Fruit fly (Drosophila melanogaster): ENCODE results near the gene MFS10.

Gene MFS10

dm6 chrX:13105220-13105619, 23.6 kb upstream of the MFS10 start (continued):
- peak; percentile 48 for TF ChIP-seq CG17568 (GFP tag; optimal IDR thresholded peaks at IDR 0.05)
- peak; percentile 22 for TF ChIP-seq CG6813 (GFP tag; optimal IDR thresholded peaks at IDR 0.05)
- TF ChIP-seq bowl (GFP tag; IDR thresholded peaks at IDR 0.05) = no peak
- TF ChIP-seq wdn (GFP tag; IDR thresholded peaks at IDR 0.05) = no peak
- TF ChIP-seq Poxn (GFP tag; IDR thresholded peaks at IDR 0.05) = no peak
- no peak for TF ChIP-seq yki (optimal IDR thresholded peaks at IDR 0.05)
- no peak for TF ChIP-seq bigmax (GFP tag; optimal IDR thresholded peaks at IDR 0.05)
- TF ChIP-seq Sry-β (GFP tag; optimal IDR thresholded peaks at IDR 0.05) = no peak

dm6 chrX:13108144-13108824, 20.5 kb upstream of the MFS10 start, which contains the start of gene Fer3HCH:
Gene Fer3HCH, minus strand, starts transcription at chrX:13108194.
- no peak for TF ChIP-seq CG9437 (GFP tag; optimal IDR thresholded peaks at IDR 0.05)
- TF ChIP-seq CG9215 (GFP tag; IDR thresholded peaks at IDR 0.05) = no peak
- no peak for TF ChIP-seq CG10209 (GFP tag; optimal IDR thresholded peaks at IDR 0.05)
- TF ChIP-seq Ptx1 (GFP tag; IDR thresholded peaks at IDR 0.05) = peak; percentile 12; the same call in 1 of the 2 replicates
- TF ChIP-seq jumu (GFP tag; optimal IDR thresholded peaks at IDR 0.05) = no peak
- TF ChIP-seq CG8388 (GFP tag; optimal IDR thresholded peaks at IDR 0.05) = no peak
- no peak for TF ChIP-seq CG16863 (GFP tag; optimal IDR thresholded peaks at IDR 0.05)
- no peak for TF ChIP-seq Hsf (GFP tag; optimal IDR thresholded peaks at IDR 0.05)
- TF ChIP-seq ash1 (GFP tag; optimal IDR thresholded peaks at IDR 0.05) = no peak
- TF ChIP-seq Stat92E (GFP tag; optimal IDR thresholded peaks at IDR 0.05) = no peak
- no peak for TF ChIP-seq CG11696 (GFP tag; IDR thresholded peaks at IDR 0.05)
- TF ChIP-seq CG8478 (optimal IDR thresholded peaks at IDR 0.05) = no peak
- peak; percentile 34 for TF ChIP-seq ATbp (GFP tag; optimal IDR thresholded peaks at IDR 0.05)
- no peak for TF ChIP-seq CG17802 (tag; optimal IDR thresholded peaks at IDR 0.05)
- peak; percentile 29 for TF ChIP-seq CG3281 (GFP tag; optimal IDR thresholded peaks at IDR 0.05)
- TF ChIP-seq exex (tag; optimal IDR thresholded peaks at IDR 0.05) = peak; percentile 18
- TF ChIP-seq kah (GFP tag; optimal IDR thresholded peaks at IDR 0.05) = no peak
- TF ChIP-seq CG13287 (GFP tag; IDR thresholded peaks at IDR 0.05; ENCODE audit: partially characterized antibody) = no peak
- no peak for TF ChIP-seq Atf3 (GFP tag; optimal IDR thresholded peaks at IDR 0.05)
- no peak for TF ChIP-seq Oaz (GFP tag; IDR thresholded peaks at IDR 0.05)
- no peak for TF ChIP-seq CG6854 (GFP tag; optimal IDR thresholded peaks at IDR 0.05)
- TF ChIP-seq amos (GFP tag; IDR thresholded peaks at IDR 0.05; ENCODE audit: partially characterized antibody) = no peak
- no peak for TF ChIP-seq eyg (GFP tag; optimal IDR thresholded peaks at IDR 0.05)
- no peak for TF ChIP-seq fru (optimal IDR thresholded peaks at IDR 0.05)
- no peak for TF ChIP-seq Rx (GFP tag; IDR thresholded peaks at IDR 0.05)
- peak; percentile 46; the same call in 1 of the 3 replicates for TF ChIP-seq ci (GFP tag; IDR thresholded peaks at IDR 0.05)
- TF ChIP-seq Drgx (GFP tag; IDR thresholded peaks at IDR 0.05) = no peak
- no peak for TF ChIP-seq cg (GFP tag; optimal IDR thresholded peaks at IDR 0.05)
- TF ChIP-seq CG10321 (GFP tag; IDR thresholded peaks at IDR 0.05) = no peak
- no peak for TF ChIP-seq Mad (GFP tag; optimal IDR thresholded peaks at IDR 0.05)
- no peak for TF ChIP-seq CG15073 (GFP tag; optimal IDR thresholded peaks at IDR 0.05)
- no peak for TF ChIP-seq CG5245 (GFP tag; optimal IDR thresholded peaks at IDR 0.05)
- TF ChIP-seq sens-2 (GFP tag; IDR thresholded peaks at IDR 0.05) = no peak
- TF ChIP-seq CG10565 (GFP tag; optimal IDR thresholded peaks at IDR 0.05) = no peak
- TF ChIP-seq fd96Cb (tag; optimal IDR thresholded peaks at IDR 0.05) = no peak
- TF ChIP-seq Med (GFP tag) = peak; percentile 68
- no peak for TF ChIP-seq Atf-2 (GFP tag; optimal IDR thresholded peaks at IDR 0.05)
- peak; percentile 3 for TF ChIP-seq CG14710 (tag; optimal IDR thresholded peaks at IDR 0.05)
- no peak for TF ChIP-seq CG12299 (tag; optimal IDR thresholded peaks at IDR 0.05)
- no peak for TF ChIP-seq jing (GFP tag; optimal IDR thresholded peaks at IDR 0.05)
- no peak for TF ChIP-seq ems (GFP tag; optimal IDR thresholded peaks at IDR 0.05)
- no peak for TF ChIP-seq CG17912 (GFP tag; optimal IDR thresholded peaks at IDR 0.05)

Measured in whole organism, embryonic.